In the genomic region with DNA sequence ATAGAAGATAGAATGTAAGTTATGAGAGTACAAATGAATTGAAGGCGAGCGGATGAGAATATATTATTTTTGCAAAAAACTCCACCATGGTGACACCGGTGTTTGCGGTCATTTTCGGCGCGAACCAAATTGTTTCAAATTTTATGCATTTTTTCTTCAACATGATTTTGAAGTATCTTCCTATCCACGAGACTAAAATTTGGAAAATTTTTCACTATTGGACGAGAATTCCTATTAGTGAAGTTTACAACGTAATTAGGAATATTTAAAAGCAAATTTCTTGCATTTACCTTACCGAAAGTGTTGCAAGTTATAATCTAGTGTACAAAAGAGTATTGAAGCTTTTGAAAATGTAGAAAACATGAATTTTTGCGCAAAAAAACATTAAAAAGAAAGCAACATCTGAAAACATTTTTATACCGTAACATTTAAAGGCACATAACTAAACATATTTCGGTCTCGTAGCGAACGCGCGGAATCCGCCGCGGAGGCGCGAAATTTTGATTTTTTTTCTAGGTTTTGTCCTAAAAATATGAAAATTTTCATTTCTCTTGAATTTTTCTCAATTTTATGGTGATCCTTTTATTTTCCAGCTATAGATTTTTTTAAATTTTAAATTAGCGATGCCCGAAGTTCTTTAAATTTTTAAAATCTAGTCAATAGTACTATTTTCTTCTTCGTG, we compare ENCODE assay signal across 1 worm cellular context.
TF ChIP-seq lines count a peak whose summit lies in the region.

Gene sgo-1 (minus strand): TSS at position 51 of the 682 bp plus-strand sequence.

TF ChIP-seq in whole organism, young adult, 124 proteins besides CTCF, POLR2A, EP300 and RAD21 (continued from another document):
- TF ChIP-seq snpc-1.1 (tag; optimal IDR thresholded peaks at IDR 0.05; lab: Kevin White, UChicago; ENCODE audit: insufficient read depth): peak; percentile 53
- TF ChIP-seq lag-1 (GFP tag; IDR thresholded peaks at IDR 0.05; lab: Robert Waterston, UW): no peak
- TF ChIP-seq snpc-1.3 (tag; optimal IDR thresholded peaks at IDR 0.05; lab: Kevin White, UChicago; ENCODE audit: insufficient read depth): peak; percentile 85
- TF ChIP-seq madf-6 (GFP tag; IDR thresholded peaks at IDR 0.05; lab: Robert Waterston, UW): peak; percentile 100
- no peak for TF ChIP-seq ama-1 (optimal IDR thresholded peaks at IDR 0.05; lab: Kevin White, UChicago)
- no peak for TF ChIP-seq ama-1 (GFP tag; optimal IDR thresholded peaks at IDR 0.05; lab: Kevin White, UChicago)
- no peak for TF ChIP-seq C06A6.2 (GFP tag; conservative IDR thresholded peaks at IDR 0.05; lab: Robert Waterston, UW)
- peak; percentile 24 for TF ChIP-seq him-1 (tag; optimal IDR thresholded peaks at IDR 0.05; lab: Kevin White, UChicago)
- TF ChIP-seq attf-6 (GFP tag; IDR thresholded peaks at IDR 0.05; lab: Robert Waterston, UW): peak; percentile 85
- no peak for TF ChIP-seq K11D2.4 (GFP tag; IDR thresholded peaks at IDR 0.05; lab: Robert Waterston, UW)
- no peak for TF ChIP-seq Y56A3A.18 (GFP tag; IDR thresholded peaks at IDR 0.05; lab: Robert Waterston, UW)
- TF ChIP-seq lin-26 (GFP tag; IDR thresholded peaks at IDR 0.05; lab: Robert Waterston, UW): no peak
- TF ChIP-seq xnd-1 (tag; optimal IDR thresholded peaks at IDR 0.05; lab: Kevin White, UChicago): peak; percentile 99
- TF ChIP-seq ztf-25 (GFP tag; IDR thresholded peaks at IDR 0.05; lab: Robert Waterston, UW): no peak
- no peak for TF ChIP-seq K12H6.12 (tag; optimal IDR thresholded peaks at IDR 0.05; lab: Kevin White, UChicago)
- TF ChIP-seq unc-130 (GFP tag; optimal IDR thresholded peaks at IDR 0.05; lab: Kevin White, UChicago): peak; percentile 87
- no peak for TF ChIP-seq bed-2 (GFP tag; IDR thresholded peaks at IDR 0.05; lab: Robert Waterston, UW)
- TF ChIP-seq ztf-28 (GFP tag; IDR thresholded peaks at IDR 0.05; lab: Robert Waterston, UW): peak; percentile 73; the same call in 1 of the 2 replicates
- peak; percentile 70 for TF ChIP-seq snpc-4 (GFP tag; optimal IDR thresholded peaks at IDR 0.05; lab: Kevin White, UChicago)
- peak in 3 of 4 experiments; percentile 41 to 70 (median 60) for TF ChIP-seq snpc-4 (tag; optimal IDR thresholded peaks at IDR 0.05; lab: Kevin White, UChicago)
- TF ChIP-seq cebp-1 (GFP tag; IDR thresholded peaks at IDR 0.05; lab: Robert Waterston, UW): peak; percentile 35; the same call in 1 of the 2 replicates
- no peak for TF ChIP-seq cebp-1 (tag; optimal IDR thresholded peaks at IDR 0.05; lab: Kevin White, UChicago)
- TF ChIP-seq athp-1 (tag; optimal IDR thresholded peaks at IDR 0.05; lab: Kevin White, UChicago): peak; percentile 70
- TF ChIP-seq F55B11.4 (tag; optimal IDR thresholded peaks at IDR 0.05; lab: Kevin White, UChicago; ENCODE audit: borderline replicate concordance, insufficient read depth): no peak
- no peak for TF ChIP-seq ztf-18 (tag; optimal IDR thresholded peaks at IDR 0.05; lab: Kevin White, UChicago)
- no peak for TF ChIP-seq akir-1 (GFP tag; optimal IDR thresholded peaks at IDR 0.05; lab: Kevin White, UChicago)
- peak; percentile 88 for TF ChIP-seq C17E4.6 (GFP tag; IDR thresholded peaks at IDR 0.05; lab: Robert Waterston, UW)
- peak; percentile 97 for TF ChIP-seq madf-3 (GFP tag; IDR thresholded peaks at IDR 0.05; lab: Robert Waterston, UW)
- TF ChIP-seq egl-44 (GFP tag; IDR thresholded peaks at IDR 0.05; lab: Robert Waterston, UW): no peak
- TF ChIP-seq fkh-3 (tag; optimal IDR thresholded peaks at IDR 0.05; lab: Kevin White, UChicago): no peak
- no peak for TF ChIP-seq rec-8 (tag; optimal IDR thresholded peaks at IDR 0.05; lab: Kevin White, UChicago)
- no peak for TF ChIP-seq ceh-40 (GFP tag; IDR thresholded peaks at IDR 0.05; lab: Robert Waterston, UW)
- TF ChIP-seq F57C9.4 (tag; optimal IDR thresholded peaks at IDR 0.05; lab: Kevin White, UChicago): no peak
- peak; percentile 99 for TF ChIP-seq D2030.7 (GFP tag; IDR thresholded peaks at IDR 0.05; lab: Robert Waterston, UW)
- no peak for TF ChIP-seq tbx-9 (tag; optimal IDR thresholded peaks at IDR 0.05; lab: Kevin White, UChicago; ENCODE audit: borderline replicate concordance)
- TF ChIP-seq nfyb-1 (GFP tag; IDR thresholded peaks at IDR 0.05; lab: Robert Waterston, UW): peak; percentile 62; the same call in 1 of the 2 replicates
- peak; percentile 67 for TF ChIP-seq tbp1 (GFP tag; optimal IDR thresholded peaks at IDR 0.05; lab: Kevin White, UChicago)
- peak; percentile 100 for TF ChIP-seq efl-1 (GFP tag; optimal IDR thresholded peaks at IDR 0.05; lab: Kevin White, UChicago)
- TF ChIP-seq zfh-2 (GFP tag; conservative IDR thresholded peaks at IDR 0.05; lab: Robert Waterston, UW): no peak
- no peak for TF ChIP-seq ztf-22 (GFP tag; optimal IDR thresholded peaks at IDR 0.05; lab: Kevin White, UChicago)
- TF ChIP-seq let-526 (GFP tag; IDR thresholded peaks at IDR 0.05; lab: Robert Waterston, UW): no peak
- 0 out of 2 replicates have a peak, but pooled peaks have one; percentile 62 for TF ChIP-seq F39B2.1 (GFP tag; IDR thresholded peaks at IDR 0.05; lab: Robert Waterston, UW)
- TF ChIP-seq aptf-3 (GFP tag; IDR thresholded peaks at IDR 0.05; lab: Robert Waterston, UW): no peak
- TF ChIP-seq Y67H2A.10 (GFP tag; conservative IDR thresholded peaks at IDR 0.05; lab: Robert Waterston, UW): 0 out of 2 replicates have a peak, but pooled peaks have one; percentile 43
- TF ChIP-seq hmg-20 (GFP tag; IDR thresholded peaks at IDR 0.05; lab: Robert Waterston, UW): no peak
- no peak for TF ChIP-seq sptf-2 (GFP tag; optimal IDR thresholded peaks at IDR 0.05; lab: Kevin White, UChicago)
- TF ChIP-seq lin-40 (tag; optimal IDR thresholded peaks at IDR 0.05; lab: Kevin White, UChicago): no peak
- TF ChIP-seq lsl-1 (GFP tag; optimal IDR thresholded peaks at IDR 0.05; lab: Kevin White, UChicago): peak; percentile 97
- peak; percentile 66; the same call in 1 of the 2 replicates for TF ChIP-seq ceh-100 (GFP tag; IDR thresholded peaks at IDR 0.05; lab: Robert Waterston, UW)
- peak; percentile 85 for TF ChIP-seq F49E8.2 (tag; optimal IDR thresholded peaks at IDR 0.05; lab: Kevin White, UChicago; ENCODE audit: insufficient read depth)
- TF ChIP-seq zim-3 (tag; optimal IDR thresholded peaks at IDR 0.05; lab: Kevin White, UChicago): no peak
- TF ChIP-seq F22D6.2 (tag; optimal IDR thresholded peaks at IDR 0.05; lab: Kevin White, UChicago): no peak
- no peak for TF ChIP-seq ztf-3 (GFP tag; optimal IDR thresholded peaks at IDR 0.05; lab: Kevin White, UChicago)
- peak; percentile 78 for TF ChIP-seq mcd-1 (GFP tag; IDR thresholded peaks at IDR 0.05; lab: Robert Waterston, UW)
- TF ChIP-seq Y95B8A.8 (GFP tag; IDR thresholded peaks at IDR 0.05; lab: Robert Waterston, UW): peak; percentile 98
- TF ChIP-seq ets-4 (GFP tag; optimal IDR thresholded peaks at IDR 0.05; lab: Kevin White, UChicago): no peak
- no peak for TF ChIP-seq F23B12.7 (tag; optimal IDR thresholded peaks at IDR 0.05; lab: Kevin White, UChicago; ENCODE audit: insufficient read depth)
- TF ChIP-seq attf-5 (GFP tag; optimal IDR thresholded peaks at IDR 0.05; lab: Kevin White, UChicago): no peak
- peak; percentile 70; the same call in 1 of the 2 replicates for TF ChIP-seq nfya-2 (GFP tag; IDR thresholded peaks at IDR 0.05; lab: Robert Waterston, UW)
- TF ChIP-seq gei-17 (GFP tag; optimal IDR thresholded peaks at IDR 0.05; lab: Kevin White, UChicago): no peak
- TF ChIP-seq atf-7 (tag; optimal IDR thresholded peaks at IDR 0.05; lab: Kevin White, UChicago): no peak
- peak; percentile 69 for TF ChIP-seq hrde-1 (tag; optimal IDR thresholded peaks at IDR 0.05; lab: Kevin White, UChicago; ENCODE audit: borderline replicate concordance)
- no peak for TF ChIP-seq pha-4 (tag; optimal IDR thresholded peaks at IDR 0.05; lab: Kevin White, UChicago)
- TF ChIP-seq F52B5.7 (tag; optimal IDR thresholded peaks at IDR 0.05; lab: Kevin White, UChicago): no peak
- peak; percentile 41; the same call in 1 of the 2 replicates for TF ChIP-seq attf-3 (GFP tag; conservative IDR thresholded peaks at IDR 0.05; lab: Robert Waterston, UW)
- no peak for TF ChIP-seq ccch-3 (GFP tag; optimal IDR thresholded peaks at IDR 0.05; lab: Kevin White, UChicago)
- TF ChIP-seq B0019.2 (GFP tag; conservative IDR thresholded peaks at IDR 0.05; lab: Robert Waterston, UW): peak; percentile 90
- no peak for TF ChIP-seq B0035.1 (tag; optimal IDR thresholded peaks at IDR 0.05; lab: Kevin White, UChicago)
